Fruit fly (Drosophila melanogaster) whole organism, embryonic: Measurements from ENCODE around the gene Hph.

Source experiments
- Atf6 ChIP-seq: fragments of 200-800 bp; sonication (Bioruptor generic); IDR thresholded peaks from 2 replicates; pipeline ENCODE4 v1.3.6; 2022; ENCODE audit warnings: missing biosample characterization, missing genetic modification characterization
- CG14014 ChIP-seq: fragments of 200-800 bp; sonication (Bioruptor generic); IDR thresholded peaks from 2 replicates; pipeline ENCODE4 v1.3.6; 2022; ENCODE audit warnings: missing biosample characterization, missing genetic modification characterization
- CG17568 ChIP-seq: fragments of 200-800 bp; sonication (Bioruptor generic); optimal IDR thresholded peaks from 2 replicates; lab custom pipeline; 2018; ENCODE audit warnings: missing biosample characterization, mild to moderate bottlenecking, missing genetic modification characterization, moderate library complexity
- CG1832 ChIP-seq: fragments of 200-800 bp; sonication (Bioruptor generic); optimal IDR thresholded peaks from 2 replicates; lab custom pipeline; 2017; ENCODE audit warnings: missing biosample characterization, mild to moderate bottlenecking, missing genetic modification characterization, inconsistent platforms
- CG18476 ChIP-seq: fragments of 200-800 bp; sonication (Bioruptor generic); optimal IDR thresholded peaks from 2 replicates; lab custom pipeline; 2016; ENCODE audit warnings: missing biosample characterization, mild to moderate bottlenecking, missing genetic modification characterization
- CG18619 ChIP-seq: fragments of 200-800 bp; sonication (Bioruptor generic); optimal IDR thresholded peaks from 3 replicates; lab custom pipeline; 2017; ENCODE audit warnings: missing biosample characterization, mild to moderate bottlenecking, missing genetic modification characterization
- CG2199 ChIP-seq: fragments of 200-800 bp; sonication (Bioruptor generic); IDR thresholded peaks from 3 replicates; pipeline ENCODE4 v1.3.6; 2022; ENCODE audit warnings: missing biosample characterization, missing genetic modification characterization
- CG2889 ChIP-seq: fragments of 200-800 bp; sonication (Bioruptor generic); IDR thresholded peaks from 3 replicates; pipeline ENCODE4 v1.3.6; 2022; ENCODE audit warnings: missing biosample characterization, missing genetic modification characterization
- CG3065 ChIP-seq: fragments of 200-800 bp; sonication (Bioruptor generic); optimal IDR thresholded peaks from 2 replicates; lab custom pipeline; 2016; ENCODE audit warnings: missing biosample characterization, missing genetic modification characterization
- CG34422 ChIP-seq: fragments of 200-800 bp; sonication (Bioruptor generic); IDR thresholded peaks from 3 replicates; pipeline ENCODE4 v1.3.6; 2022; ENCODE audit warnings: missing biosample characterization, missing genetic modification characterization
- CG6854 ChIP-seq: fragments of 200-800 bp; sonication (Bioruptor generic); optimal IDR thresholded peaks from 3 replicates; lab custom pipeline; 2017; ENCODE audit warnings: missing biosample characterization, mild to moderate bottlenecking, missing genetic modification characterization
- CG7372 ChIP-seq: fragments of 200-800 bp; sonication (Bioruptor generic); IDR thresholded peaks from 2 replicates; pipeline ENCODE4 v1.3.6; 2022; ENCODE audit warnings: missing biosample characterization, missing genetic modification characterization
- CG7745 ChIP-seq: fragments of 200-800 bp; sonication (Bioruptor generic); optimal IDR thresholded peaks from 2 replicates; lab custom pipeline; 2018; ENCODE audit warnings: missing biosample characterization, mild to moderate bottlenecking, missing genetic modification characterization, moderate library complexity
- CG8359 ChIP-seq: fragments of 200-800 bp; sonication (Bioruptor generic); optimal IDR thresholded peaks from 2 replicates; lab custom pipeline; 2017; ENCODE audit warnings: missing biosample characterization, mild to moderate bottlenecking, missing genetic modification characterization, borderline replicate concordance
- CG9437 ChIP-seq: fragments of 200-800 bp; sonication (Bioruptor generic); optimal IDR thresholded peaks from 2 replicates; lab custom pipeline; 2018; ENCODE audit warnings: missing biosample characterization, mild to moderate bottlenecking, missing genetic modification characterization
- CG9727 ChIP-seq: fragments of 200-800 bp; sonication (Bioruptor generic); optimal IDR thresholded peaks from 3 replicates; lab custom pipeline; 2017; ENCODE audit warnings: missing biosample characterization, mild to moderate bottlenecking, missing genetic modification characterization
- CG9797 ChIP-seq: fragments of 200-800 bp; sonication (Bioruptor generic); optimal IDR thresholded peaks from 3 replicates; lab custom pipeline; 2018; ENCODE audit warnings: missing biosample characterization, mild to moderate bottlenecking, missing genetic modification characterization
- Dref ChIP-seq: fragments of 200-800 bp; sonication (Bioruptor generic); IDR thresholded peaks from 2 replicates; pipeline ENCODE4 v1.3.6; 2022; ENCODE audit warnings: missing biosample characterization, missing genetic modification characterization
- Hey ChIP-seq: fragments of 200-800 bp; sonication (Bioruptor generic); optimal IDR thresholded peaks from 3 replicates; lab custom pipeline; 2018; ENCODE audit warnings: missing biosample characterization, mild to moderate bottlenecking, missing genetic modification characterization
- Hsf ChIP-seq: fragments of 200-800 bp; sonication (Bioruptor generic); optimal IDR thresholded peaks from 3 replicates; lab custom pipeline; 2016; ENCODE audit warnings: missing biosample characterization, missing genetic modification characterization
- NfI ChIP-seq: fragments of 200-800 bp; sonication (Bioruptor generic); optimal IDR thresholded peaks from 3 replicates; lab custom pipeline; 2018; ENCODE audit warnings: missing biosample characterization, mild to moderate bottlenecking, missing genetic modification characterization, moderate library complexity
- Oaz ChIP-seq: fragments of 200-800 bp; sonication (Bioruptor generic); IDR thresholded peaks from 2 replicates; pipeline ENCODE4 v1.3.6; 2022; ENCODE audit warnings: missing biosample characterization, missing genetic modification characterization
- Opbp ChIP-seq: fragments of 200-800 bp; sonication (Bioruptor generic); IDR thresholded peaks from 3 replicates; pipeline ENCODE4 v1.3.6; 2022; ENCODE audit warnings: missing biosample characterization, missing genetic modification characterization; ENCODE audit not compliant: partially characterized antibody
- Sry-δ ChIP-seq: fragments of 200-800 bp; sonication (Bioruptor generic); optimal IDR thresholded peaks from 2 replicates; lab custom pipeline; 2016; ENCODE audit warnings: missing biosample characterization, missing genetic modification characterization
- Ssrp ChIP-seq: fragments of 200-800 bp; sonication (Bioruptor generic); optimal IDR thresholded peaks from 2 replicates; lab custom pipeline; 2018; ENCODE audit warnings: missing biosample characterization, mild to moderate bottlenecking, missing genetic modification characterization, moderate library complexity
- ara ChIP-seq: fragments of 200-800 bp; sonication (Bioruptor generic); IDR thresholded peaks from 2 replicates; pipeline ENCODE4 v1.3.6; 2022; ENCODE audit warnings: missing biosample characterization, missing genetic modification characterization
- ase ChIP-seq: fragments of 200-800 bp; sonication (Bioruptor generic); IDR thresholded peaks from 3 replicates; pipeline ENCODE4 v1.3.6; 2022; ENCODE audit warnings: missing biosample characterization, missing genetic modification characterization
- bab2 ChIP-seq: fragments of 200-800 bp; sonication (Bioruptor generic); optimal IDR thresholded peaks from 2 replicates; lab custom pipeline; 2016; ENCODE audit warnings: missing biosample characterization, missing genetic modification characterization
- bowl ChIP-seq: fragments of 200-800 bp; sonication (Bioruptor generic); IDR thresholded peaks from 2 replicates; pipeline ENCODE4 v1.3.6; 2022; ENCODE audit warnings: missing biosample characterization, missing genetic modification characterization
- cato ChIP-seq: fragments of 200-800 bp; sonication (Bioruptor generic); optimal IDR thresholded peaks from 2 replicates; lab custom pipeline; 2016; ENCODE audit warnings: missing biosample characterization, missing genetic modification characterization, borderline replicate concordance
- crp ChIP-seq, 2 experiments: fragments of 200-800 bp; sonication (Bioruptor generic); optimal IDR thresholded peaks; 2 replicates in 1 of 2; 3 replicates in 1 of 2; lab custom pipeline; 2017; ENCODE audit warnings: missing biosample characterization in 2 of 2, missing genetic modification characterization in 2 of 2, mild to moderate bottlenecking in 1 of 2, moderate library complexity in 1 of 2
- dm ChIP-seq: fragments of 200-800 bp; sonication (Bioruptor generic); optimal IDR thresholded peaks from 3 replicates; lab custom pipeline; 2016; ENCODE audit warnings: missing biosample characterization, missing genetic modification characterization
- emc ChIP-seq: fragments of 200-800 bp; sonication (Bioruptor generic); optimal IDR thresholded peaks from 2 replicates; lab custom pipeline; 2016; ENCODE audit warnings: missing biosample characterization, missing genetic modification characterization
- gem ChIP-seq: fragments of 200-800 bp; sonication (Bioruptor generic); optimal IDR thresholded peaks from 2 replicates; lab custom pipeline; 2019; ENCODE audit warnings: missing biosample characterization, mild to moderate bottlenecking, missing genetic modification characterization, moderate library complexity
- gsb ChIP-seq: fragments of 200-800 bp; sonication (Bioruptor generic); IDR thresholded peaks from 2 replicates; pipeline ENCODE4 v1.3.6; 2022; ENCODE audit warnings: missing biosample characterization, missing genetic modification characterization
- ham ChIP-seq: fragments of 200-800 bp; sonication (Bioruptor generic); IDR thresholded peaks from 2 replicates; pipeline ENCODE4 v1.3.6; 2022; ENCODE audit warnings: missing biosample characterization, missing genetic modification characterization
- jing ChIP-seq: fragments of 200-800 bp; sonication (Bioruptor generic); optimal IDR thresholded peaks from 2 replicates; lab custom pipeline; 2018; ENCODE audit warnings: missing biosample characterization, mild to moderate bottlenecking, missing genetic modification characterization
- klu ChIP-seq: fragments of 200-800 bp; sonication (Bioruptor generic); IDR thresholded peaks from 2 replicates; pipeline ENCODE4 v1.3.6; 2022; ENCODE audit warnings: missing biosample characterization, missing genetic modification characterization
- lmd ChIP-seq: fragments of 200-800 bp; sonication (Bioruptor generic); IDR thresholded peaks from 2 replicates; pipeline ENCODE4 v1.3.6; 2022; ENCODE audit warnings: missing biosample characterization, missing genetic modification characterization
- lov ChIP-seq, 2 experiments: fragments of 200-800 bp in 1 of 2; fragments of >200 bp in 1 of 2; sonication (Bioruptor generic) in 1 of 2; IDR thresholded peaks in 1 of 2; optimal IDR thresholded peaks in 1 of 2; 2 replicates in 1 of 2; 3 replicates in 1 of 2; pipeline versions ENCODE4 v1.3.6 to Lab custom; 2017 to 2022; ENCODE audit warnings: missing biosample characterization in 1 of 2, missing genetic modification characterization in 1 of 2
- otp ChIP-seq: fragments of 200-800 bp; sonication (Bioruptor generic); IDR thresholded peaks from 3 replicates; pipeline ENCODE4, ENCODE4 v1.3.6; 2022; ENCODE audit warnings: missing biosample characterization, missing genetic modification characterization
- pros ChIP-seq: fragments of 200-800 bp; sonication (Bioruptor generic); optimal IDR thresholded peaks from 3 replicates; lab custom pipeline; 2019; ENCODE audit warnings: missing biosample characterization, mild to moderate bottlenecking, missing genetic modification characterization, moderate library complexity
- ranshi ChIP-seq: fragments of 200-800 bp; sonication (Bioruptor generic); IDR thresholded peaks from 2 replicates; pipeline ENCODE4 v1.3.6; 2022; ENCODE audit warnings: missing biosample characterization, missing genetic modification characterization
- repo ChIP-seq: fragments of 200-800 bp; sonication (Bioruptor generic); optimal IDR thresholded peaks from 2 replicates; lab custom pipeline; 2016; ENCODE audit warnings: missing biosample characterization, missing genetic modification characterization
- sens-2 ChIP-seq: fragments of 200-800 bp; sonication (Bioruptor generic); IDR thresholded peaks from 2 replicates; pipeline ENCODE4 v1.3.6; 2022; ENCODE audit warnings: missing biosample characterization, missing genetic modification characterization
- sima ChIP-seq: fragments of 200-800 bp; sonication (Bioruptor generic); optimal IDR thresholded peaks from 2 replicates; lab custom pipeline; 2016; ENCODE audit warnings: missing biosample characterization, missing genetic modification characterization
- stwl ChIP-seq: fragments of 200-800 bp; sonication (Bioruptor generic); optimal IDR thresholded peaks from 3 replicates; lab custom pipeline; 2018; ENCODE audit warnings: missing biosample characterization, mild to moderate bottlenecking, missing genetic modification characterization, moderate library complexity
- tx ChIP-seq: fragments of 200-800 bp; sonication (Bioruptor generic); optimal IDR thresholded peaks from 2 replicates; lab custom pipeline; 2016; ENCODE audit warnings: missing biosample characterization, missing genetic modification characterization
- zfh1 ChIP-seq: fragments of 200-800 bp; sonication (Bioruptor generic); IDR thresholded peaks from 3 replicates; pipeline ENCODE4 v1.3.6; 2022; ENCODE audit warnings: missing biosample characterization, missing genetic modification characterization

Gene Hph

DNA sequence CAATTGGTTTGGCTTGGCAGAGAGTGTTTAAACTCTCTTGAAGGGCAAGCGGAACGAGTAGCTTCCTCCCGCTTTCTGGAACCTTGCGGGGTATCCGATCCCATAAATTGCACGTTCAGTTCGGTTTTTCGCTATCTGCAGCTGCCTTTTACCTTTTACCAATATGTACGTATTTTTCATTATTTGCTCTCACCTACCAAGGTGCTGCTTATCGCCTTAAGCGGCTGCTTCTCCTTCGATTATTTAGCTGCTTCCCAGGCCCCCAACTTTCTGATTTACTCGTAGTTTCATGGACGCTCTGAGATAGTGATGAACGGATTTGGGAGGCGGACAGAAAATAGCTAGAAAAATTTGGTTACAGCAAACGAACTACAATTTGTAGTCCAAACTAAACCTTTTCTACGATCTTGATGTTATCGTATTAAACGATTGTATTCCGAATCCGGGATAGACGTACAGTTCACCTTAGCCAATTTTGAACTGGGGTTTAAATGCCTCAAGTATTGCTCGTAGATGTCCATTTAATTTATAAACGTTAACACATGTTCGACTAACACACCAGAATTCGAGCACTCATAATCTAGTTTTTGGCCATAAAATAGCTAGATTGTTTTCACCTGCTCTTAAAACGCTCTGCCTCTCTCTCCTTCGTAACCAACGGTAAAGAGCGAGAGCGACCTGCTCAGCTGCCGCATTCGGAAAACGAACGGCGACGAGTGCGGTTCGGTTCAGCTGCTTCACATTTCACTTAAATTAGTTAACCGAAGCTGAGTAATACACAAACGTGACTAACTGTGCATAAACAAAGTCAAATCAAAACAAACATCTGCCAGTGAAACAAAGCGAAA lies 7.6 kb downstream of the Hph start (continued):
- no peak for TF ChIP-seq repo
- no peak; the same call in 1 of the 2 replicates for TF ChIP-seq lmd (GFP tag; lab: Robert Waterston, UW)
- no peak for TF ChIP-seq ara
- TF ChIP-seq CG17568, result peak; percentile 40
- TF ChIP-seq CG8359 (GFP tag; lab: Kevin White, UChicago), result no peak
- TF ChIP-seq ase (GFP tag; lab: Robert Waterston, UW), result no peak
- no peak for TF ChIP-seq gsb (GFP tag; lab: Robert Waterston, UW)
- no peak for TF ChIP-seq sens-2
- TF ChIP-seq dm (GFP tag; lab: Kevin White, UChicago), result no peak
- TF ChIP-seq jing (GFP tag; lab: Kevin White, UChicago), result no peak
- TF ChIP-seq CG3065, result no peak
- TF ChIP-seq lov (optimal IDR thresholded peaks at IDR 0.05; lab: Kevin White, UChicago), result no peak
- TF ChIP-seq lov (GFP tag; IDR thresholded peaks at IDR 0.05; lab: Robert Waterston, UW), result no peak
- TF ChIP-seq cato (GFP tag; lab: Kevin White, UChicago), result no peak
- TF ChIP-seq CG7745 (tag; lab: Kevin White, UChicago), result no peak
- TF ChIP-seq Ssrp (tag; lab: Kevin White, UChicago), result no peak
- TF ChIP-seq Opbp, result 0 out of 3 replicates have a peak, but pooled peaks have one; percentile 37
- TF ChIP-seq ranshi (GFP tag; lab: Robert Waterston, UW), result no peak
- no peak for TF ChIP-seq bowl (GFP tag; lab: Robert Waterston, UW)
- TF ChIP-seq CG34422 (GFP tag; lab: Robert Waterston, UW), result no peak
- no peak for TF ChIP-seq CG1832 (GFP tag; lab: Kevin White, UChicago)
- no peak for TF ChIP-seq CG2889 (GFP tag; lab: Robert Waterston, UW)
- TF ChIP-seq crp (GFP tag; optimal IDR thresholded peaks at IDR 0.05; lab: Kevin White, UChicago), result peak in 1 of 2 experiments; percentile 16
- TF ChIP-seq tx (GFP tag; lab: Kevin White, UChicago), result peak; percentile 4
- TF ChIP-seq ham, result no peak
- no peak for TF ChIP-seq CG18476
- 0 out of 3 replicates have a peak, but pooled peaks have one; percentile 32 for TF ChIP-seq zfh1
- TF ChIP-seq Hey (tag; lab: Kevin White, UChicago), result no peak
- no peak for TF ChIP-seq otp
- TF ChIP-seq sima (GFP tag; lab: Kevin White, UChicago), result no peak
- peak; percentile 38 for TF ChIP-seq CG18619
- TF ChIP-seq CG9437 (GFP tag; lab: Kevin White, UChicago), result peak; percentile 65
- no peak for TF ChIP-seq stwl (tag; lab: Kevin White, UChicago)
- peak; percentile 58 for TF ChIP-seq gem (tag; lab: Kevin White, UChicago)
- 0 out of 3 replicates have a peak, but pooled peaks have one; percentile 59 for TF ChIP-seq CG2199 (GFP tag; lab: Robert Waterston, UW)
- TF ChIP-seq bab2, result no peak
- TF ChIP-seq Dref (GFP tag; lab: Robert Waterston, UW), result no peak
- peak; percentile 48 for TF ChIP-seq NfI
- no peak for TF ChIP-seq pros
- peak; percentile 20 for TF ChIP-seq emc (GFP tag; lab: Kevin White, UChicago)
- no peak for TF ChIP-seq CG7372 (GFP tag; lab: Robert Waterston, UW)
- TF ChIP-seq CG14014 (GFP tag; lab: Robert Waterston, UW), result no peak; the same call in 1 of the 2 replicates
- no peak for TF ChIP-seq Hsf (GFP tag; lab: Kevin White, UChicago)
- no peak for TF ChIP-seq Oaz (GFP tag; lab: Robert Waterston, UW)
- TF ChIP-seq CG6854 (GFP tag; lab: Kevin White, UChicago), result peak; percentile 33
- peak; percentile 16 for TF ChIP-seq Sry-δ (GFP tag; lab: Kevin White, UChicago)
- no peak for TF ChIP-seq CG9797 (GFP tag; lab: Kevin White, UChicago)
- TF ChIP-seq Atf6, result 0 out of 2 replicates have a peak, but pooled peaks have one; percentile 32
- TF ChIP-seq klu (GFP tag; lab: Robert Waterston, UW), result no peak
- peak; percentile 46 for TF ChIP-seq CG9727 (GFP tag; lab: Kevin White, UChicago)
